Fruit fly (Drosophila melanogaster) Kc167 (cell line): ENCODE measurements around the gene Ntl.

Experiments used
- Myc ChIP-seq: fragments of >200 bp; optimal IDR thresholded peaks from 2 replicates; lab custom pipeline; 2017; ENCODE audit warnings: missing external identifiers
- h ChIP-seq: fragments of >200 bp; optimal IDR thresholded peaks from 3 replicates; lab custom pipeline; 2018; ENCODE audit warnings: missing external identifiers

dm6 chr2L:7726268-7726997, 15.8 kb downstream of the Ntl start, which contains the start of gene CG13795:
- TF ChIP-seq Myc (lab: Kevin White, UChicago), result no peak
- TF ChIP-seq h, result no peak
